Fruit fly (Drosophila melanogaster) whole organism, embryonic: ENCODE results near the gene Syx16.

Experiments
- ATbp ChIP-seq: fragments of 200-800 bp; sonication (Bioruptor generic); optimal IDR thresholded peaks from 2 replicates; lab custom pipeline; 2017; ENCODE audit warnings: missing biosample characterization, mild to moderate bottlenecking, missing genetic modification characterization, missing genetic modification reagents
- CG11456 ChIP-seq: fragments of 200-800 bp; sonication (Bioruptor generic); IDR thresholded peaks from 3 replicates; pipeline ENCODE4 v1.3.6; 2022; ENCODE audit warnings: missing biosample characterization, missing genetic modification characterization
- CG11695 ChIP-seq: fragments of 200-800 bp; sonication (Bioruptor generic); IDR thresholded peaks from 3 replicates; pipeline ENCODE4 v1.3.6; 2022; ENCODE audit warnings: missing biosample characterization, missing genetic modification characterization
- CG1233 ChIP-seq: fragments of 200-800 bp; sonication (Bioruptor generic); optimal IDR thresholded peaks from 4 replicates; lab custom pipeline; 2018; ENCODE audit warnings: missing biosample characterization, mild to moderate bottlenecking, missing genetic modification characterization
- CG12391 ChIP-seq: fragments of 200-800 bp; sonication (Bioruptor generic); optimal IDR thresholded peaks from 3 replicates; lab custom pipeline; 2018; ENCODE audit warnings: missing biosample characterization, mild to moderate bottlenecking, missing genetic modification characterization, moderate library complexity
- CG14860 ChIP-seq: fragments of 200-800 bp; sonication (Bioruptor generic); IDR thresholded peaks from 3 replicates; pipeline ENCODE4 v1.3.6; 2022; ENCODE audit warnings: missing biosample characterization, missing genetic modification characterization; ENCODE audit not compliant: partially characterized antibody
- CG14965 ChIP-seq: fragments of 200-800 bp; sonication (Bioruptor generic); optimal IDR thresholded peaks from 2 replicates; lab custom pipeline; 2016; ENCODE audit warnings: missing biosample characterization, missing genetic modification characterization, borderline replicate concordance
- CG17359 ChIP-seq: fragments of 200-800 bp; sonication (Bioruptor generic); optimal IDR thresholded peaks from 3 replicates; lab custom pipeline; 2018; ENCODE audit warnings: missing biosample characterization, mild to moderate bottlenecking, missing genetic modification characterization, moderate library complexity
- CG17385 ChIP-seq: fragments of 200-800 bp; sonication (Bioruptor generic); optimal IDR thresholded peaks from 3 replicates; lab custom pipeline; 2018; ENCODE audit warnings: missing biosample characterization, mild to moderate bottlenecking, missing genetic modification characterization
- CG2199 ChIP-seq: fragments of 200-800 bp; sonication (Bioruptor generic); IDR thresholded peaks from 3 replicates; pipeline ENCODE4 v1.3.6; 2022; ENCODE audit warnings: missing biosample characterization, missing genetic modification characterization
- CG2875 ChIP-seq: fragments of 200-800 bp; sonication (Bioruptor generic); optimal IDR thresholded peaks from 2 replicates; lab custom pipeline; 2017; ENCODE audit warnings: missing biosample characterization, mild to moderate bottlenecking, missing genetic modification characterization, missing genetic modification reagents
- CG4360 ChIP-seq: fragments of 200-800 bp; sonication (Bioruptor generic); IDR thresholded peaks from 2 replicates; pipeline ENCODE4 v1.3.6; 2022; ENCODE audit warnings: missing biosample characterization, missing genetic modification characterization
- CG43689 ChIP-seq: fragments of 200-800 bp; sonication (Bioruptor generic); IDR thresholded peaks from 2 replicates; pipeline ENCODE4 v1.3.6; 2022; ENCODE audit warnings: missing biosample characterization, missing genetic modification characterization
- CG4617 ChIP-seq: fragments of 200-800 bp; sonication (Bioruptor generic); optimal IDR thresholded peaks from 3 replicates; lab custom pipeline; 2016; ENCODE audit warnings: missing biosample characterization, missing genetic modification characterization, borderline replicate concordance
- CG8089 ChIP-seq: fragments of 200-800 bp; sonication (Bioruptor generic); optimal IDR thresholded peaks from 3 replicates; lab custom pipeline; 2016; ENCODE audit warnings: missing biosample characterization, missing genetic modification characterization
- CG8924 ChIP-seq: fragments of 200-800 bp; optimal IDR thresholded peaks from 3 replicates; lab custom pipeline; 2019; ENCODE audit warnings: missing biosample characterization, mild to moderate bottlenecking, missing genetic modification characterization, moderate library complexity
- CG9797 ChIP-seq: fragments of 200-800 bp; sonication (Bioruptor generic); optimal IDR thresholded peaks from 3 replicates; lab custom pipeline; 2018; ENCODE audit warnings: missing biosample characterization, mild to moderate bottlenecking, missing genetic modification characterization
- Dek ChIP-seq: fragments of 200-800 bp; sonication (Bioruptor generic); optimal IDR thresholded peaks from 3 replicates; lab custom pipeline; 2019; ENCODE audit warnings: missing biosample characterization, mild to moderate bottlenecking, missing genetic modification characterization, moderate library complexity
- Doc2 ChIP-seq: fragments of 200-800 bp; sonication (Bioruptor generic); IDR thresholded peaks from 2 replicates; pipeline ENCODE4 v1.3.6; 2022; ENCODE audit warnings: missing biosample characterization, missing genetic modification characterization
- Drgx ChIP-seq: fragments of 200-800 bp; sonication (Bioruptor generic); IDR thresholded peaks from 2 replicates; pipeline ENCODE4 v1.3.6; 2022; ENCODE audit warnings: missing biosample characterization, missing genetic modification characterization
- Fer3 ChIP-seq: fragments of 200-800 bp; sonication (Bioruptor generic); optimal IDR thresholded peaks from 2 replicates; lab custom pipeline; 2018; ENCODE audit warnings: missing biosample characterization, mild to moderate bottlenecking, missing genetic modification characterization, moderate library complexity
- GATAe ChIP-seq: fragments of 200-800 bp; sonication (Bioruptor generic); conservative IDR thresholded peaks from 2 replicates; pipeline ENCODE4 v1.3.6; 2022; ENCODE audit warnings: missing biosample characterization, missing genetic modification characterization
- HLH54F ChIP-seq: fragments of 200-800 bp; sonication (Bioruptor generic); optimal IDR thresholded peaks from 3 replicates; lab custom pipeline; 2016; ENCODE audit warnings: missing biosample characterization, missing genetic modification characterization
- MESR4 ChIP-seq: fragments of 200-800 bp; sonication (Bioruptor generic); optimal IDR thresholded peaks from 2 replicates; lab custom pipeline; 2018; ENCODE audit warnings: missing biosample characterization, mild to moderate bottlenecking, missing genetic modification characterization, moderate library complexity
- Mrtf ChIP-seq: fragments of 200-800 bp; sonication (Bioruptor generic); IDR thresholded peaks from 3 replicates; pipeline ENCODE4 v1.3.6; 2022; ENCODE audit warnings: missing biosample characterization, missing genetic modification characterization
- NfI ChIP-seq: fragments of 200-800 bp; sonication (Bioruptor generic); optimal IDR thresholded peaks from 3 replicates; lab custom pipeline; 2018; ENCODE audit warnings: missing biosample characterization, mild to moderate bottlenecking, missing genetic modification characterization, moderate library complexity
- Oli ChIP-seq: fragments of 200-800 bp; sonication (Bioruptor generic); optimal IDR thresholded peaks from 2 replicates; lab custom pipeline; 2018; ENCODE audit warnings: missing biosample characterization, mild to moderate bottlenecking, missing genetic modification characterization, moderate library complexity
- Side ChIP-seq: fragments of 200-800 bp; sonication (Bioruptor generic); optimal IDR thresholded peaks from 2 replicates; lab custom pipeline; 2016; ENCODE audit warnings: missing biosample characterization, missing genetic modification characterization
- Tbp ChIP-seq: fragments of >200 bp; optimal IDR thresholded peaks from 2 replicates; lab custom pipeline; 2018; ENCODE audit warnings: missing biosample characterization, missing genetic modification characterization
- Trl ChIP-seq, 3 experiments: fragments of >200 bp in 2 of 3; fragments of 200-800 bp in 1 of 3; sonication (Bioruptor generic) in 1 of 3; optimal IDR thresholded peaks; 2 replicates in 1 of 3; 3 replicates in 2 of 3; lab custom pipeline; 2016 to 2017; ENCODE audit warnings: missing biosample characterization in 1 of 3, missing genetic modification characterization in 1 of 3
- cato ChIP-seq: fragments of 200-800 bp; sonication (Bioruptor generic); optimal IDR thresholded peaks from 2 replicates; lab custom pipeline; 2016; ENCODE audit warnings: missing biosample characterization, missing genetic modification characterization, borderline replicate concordance
- ci ChIP-seq: fragments of 200-800 bp; sonication (Bioruptor generic); IDR thresholded peaks from 3 replicates; pipeline ENCODE4 v1.3.6; 2022; ENCODE audit warnings: missing biosample characterization, missing genetic modification characterization
- crc ChIP-seq: fragments of 200-800 bp; sonication (Bioruptor generic); optimal IDR thresholded peaks from 2 replicates; lab custom pipeline; 2016; ENCODE audit warnings: missing biosample characterization, missing genetic modification characterization
- croc ChIP-seq: fragments of 200-800 bp; sonication (Bioruptor generic); conservative IDR thresholded peaks from 3 replicates; pipeline ENCODE4 v1.3.6; 2022; ENCODE audit warnings: missing biosample characterization, missing genetic modification characterization
- cwo ChIP-seq: fragments of 200-800 bp; sonication (Bioruptor generic); optimal IDR thresholded peaks from 3 replicates; lab custom pipeline; 2017; ENCODE audit warnings: missing biosample characterization, missing genetic modification characterization, mild to moderate bottlenecking, moderate library complexity, missing genetic modification reagents
- dpn ChIP-seq, 2 experiments: fragments of 200-800 bp; sonication (Bioruptor generic); optimal IDR thresholded peaks; 3 replicates each; lab custom pipeline; 2016; ENCODE audit warnings: missing biosample characterization in 2 of 2, missing genetic modification characterization in 2 of 2
- emc ChIP-seq: fragments of 200-800 bp; sonication (Bioruptor generic); optimal IDR thresholded peaks from 2 replicates; lab custom pipeline; 2016; ENCODE audit warnings: missing biosample characterization, missing genetic modification characterization
- fd3F ChIP-seq: fragments of 200-800 bp; sonication (Bioruptor generic); optimal IDR thresholded peaks from 2 replicates; lab custom pipeline; 2018; ENCODE audit warnings: missing biosample characterization, mild to moderate bottlenecking, missing genetic modification characterization, moderate library complexity
- gro ChIP-seq: fragments of 200-800 bp; sonication (Bioruptor generic); optimal IDR thresholded peaks from 2 replicates; lab custom pipeline; 2016; ENCODE audit warnings: missing biosample characterization, missing genetic modification characterization
- hth ChIP-seq: fragments of >200 bp; optimal IDR thresholded peaks from 2 replicates; lab custom pipeline; 2017; ENCODE audit warnings: inconsistent platforms
- ind ChIP-seq: fragments of 200-800 bp; sonication (Bioruptor generic); optimal IDR thresholded peaks from 3 replicates; lab custom pipeline; 2016; ENCODE audit warnings: missing biosample characterization, missing genetic modification characterization
- lab ChIP-seq: fragments of 200-800 bp; sonication (Bioruptor generic); optimal IDR thresholded peaks from 3 replicates; lab custom pipeline; 2017; ENCODE audit warnings: missing biosample characterization, missing genetic modification characterization, mild to moderate bottlenecking, moderate library complexity, missing genetic modification reagents
- mld ChIP-seq: fragments of 200-800 bp; sonication (Bioruptor generic); IDR thresholded peaks from 3 replicates; pipeline ENCODE4 v1.3.6; 2022; ENCODE audit warnings: missing biosample characterization, missing genetic modification characterization; ENCODE audit not compliant: partially characterized antibody
- oc ChIP-seq: fragments of 200-800 bp; sonication (Bioruptor generic); optimal IDR thresholded peaks from 2 replicates; lab custom pipeline; 2018; ENCODE audit warnings: missing biosample characterization, mild to moderate bottlenecking, missing genetic modification characterization, moderate library complexity
- odd ChIP-seq: fragments of 200-800 bp; sonication (Bioruptor generic); optimal IDR thresholded peaks from 2 replicates; lab custom pipeline; 2017; ENCODE audit warnings: missing biosample characterization, mild to moderate bottlenecking, missing genetic modification characterization
- otp ChIP-seq: fragments of 200-800 bp; sonication (Bioruptor generic); IDR thresholded peaks from 3 replicates; pipeline ENCODE4, ENCODE4 v1.3.6; 2022; ENCODE audit warnings: missing biosample characterization, missing genetic modification characterization
- pum ChIP-seq: fragments of 200-800 bp; sonication (Bioruptor generic); optimal IDR thresholded peaks from 2 replicates; lab custom pipeline; 2016; ENCODE audit warnings: missing biosample characterization, missing genetic modification characterization
- sqz ChIP-seq: fragments of 200-800 bp; sonication (Bioruptor generic); optimal IDR thresholded peaks from 3 replicates; lab custom pipeline; 2018; ENCODE audit warnings: missing biosample characterization, mild to moderate bottlenecking, missing genetic modification characterization
- ssp ChIP-seq: fragments of 200-800 bp; sonication (Bioruptor generic); IDR thresholded peaks from 2 replicates; pipeline ENCODE4 v1.3.6; 2022; ENCODE audit warnings: missing biosample characterization, missing genetic modification characterization
- wek ChIP-seq: fragments of 200-800 bp; sonication (Bioruptor generic); optimal IDR thresholded peaks from 3 replicates; lab custom pipeline; 2018; ENCODE audit warnings: missing biosample characterization, mild to moderate bottlenecking, missing genetic modification characterization, moderate library complexity
- zfh2 ChIP-seq: fragments of 200-800 bp; sonication (Bioruptor generic); optimal IDR thresholded peaks from 2 replicates; lab custom pipeline; 2016; ENCODE audit warnings: missing biosample characterization, missing genetic modification characterization

The Syx16 gene

dm6 chrX:20434534-20434933 is 41.0 kb upstream of the Syx16 start (continued):
- TF ChIP-seq CG1233 (GFP tag; lab: Kevin White, UChicago): no peak
- no peak for TF ChIP-seq CG8089 (GFP tag; lab: Kevin White, UChicago)
- TF ChIP-seq pum (GFP tag; lab: Kevin White, UChicago): peak; percentile 11
- TF ChIP-seq emc (GFP tag; lab: Kevin White, UChicago): no peak
- TF ChIP-seq CG11695 (GFP tag; lab: Robert Waterston, UW): no peak
- TF ChIP-seq dpn (GFP tag; optimal IDR thresholded peaks at IDR 0.05; lab: Kevin White, UChicago): peak; percentile 8 to 26
- 0 out of 3 replicates have a peak, but pooled peaks have one; percentile 15 for TF ChIP-seq ci (GFP tag; lab: Robert Waterston, UW)
- TF ChIP-seq CG14860 (GFP tag; lab: Robert Waterston, UW): no peak
- TF ChIP-seq CG43689 (GFP tag; lab: Robert Waterston, UW): no peak
- TF ChIP-seq mld (GFP tag; lab: Robert Waterston, UW): no peak
- no peak for TF ChIP-seq sqz (GFP tag; lab: Kevin White, UChicago)
- TF ChIP-seq otp (GFP tag; lab: Robert Waterston, UW): no peak
- TF ChIP-seq wek: no peak
- peak; percentile 19 for TF ChIP-seq Oli
- no peak for TF ChIP-seq Mrtf
- no peak for TF ChIP-seq Side (GFP tag; lab: Kevin White, UChicago)
- TF ChIP-seq CG2199 (GFP tag; lab: Robert Waterston, UW): no peak
- peak; percentile 69 for TF ChIP-seq lab (GFP tag; lab: Kevin White, UChicago)
- TF ChIP-seq Fer3 (tag; lab: Kevin White, UChicago): peak; percentile 22
- TF ChIP-seq croc (GFP tag; lab: Robert Waterston, UW): no peak
- TF ChIP-seq odd: no peak
- no peak for TF ChIP-seq GATAe (GFP tag; lab: Robert Waterston, UW)
- TF ChIP-seq CG4360: no peak
- TF ChIP-seq CG17385 (GFP tag; lab: Kevin White, UChicago): peak; percentile 37
- no peak for TF ChIP-seq CG9797
- no peak for TF ChIP-seq Drgx
- TF ChIP-seq CG14965: no peak
- TF ChIP-seq fd3F (GFP tag; lab: Kevin White, UChicago): no peak
- no peak for TF ChIP-seq crc (GFP tag; lab: Kevin White, UChicago)
- TF ChIP-seq CG11456: no peak
- TF ChIP-seq ind (GFP tag; lab: Kevin White, UChicago): peak; percentile 15
- no peak for TF ChIP-seq MESR4
- TF ChIP-seq Tbp (GFP tag; lab: Kevin White, UChicago): no peak
- TF ChIP-seq cato: no peak
- TF ChIP-seq HLH54F (GFP tag; lab: Kevin White, UChicago): peak; percentile 26
- TF ChIP-seq oc (tag; lab: Kevin White, UChicago): no peak
- no peak for TF ChIP-seq Trl (optimal IDR thresholded peaks at IDR 0.05; lab: Kevin White, UChicago)
- no peak for TF ChIP-seq Trl (GFP tag; optimal IDR thresholded peaks at IDR 0.05; lab: Kevin White, UChicago)
- no peak for TF ChIP-seq ssp (GFP tag; lab: Robert Waterston, UW)
- peak; percentile 39 for TF ChIP-seq cwo (GFP tag; lab: Kevin White, UChicago)
- TF ChIP-seq zfh2 (GFP tag; lab: Kevin White, UChicago): peak; percentile 22
- TF ChIP-seq CG2875 (GFP tag; lab: Kevin White, UChicago): no peak
- no peak for TF ChIP-seq hth
- peak; percentile 56 for TF ChIP-seq NfI (GFP tag; lab: Kevin White, UChicago)
- peak; percentile 5 for TF ChIP-seq gro (GFP tag; lab: Kevin White, UChicago)
- peak; percentile 13 for TF ChIP-seq CG17359 (tag; lab: Kevin White, UChicago)
- TF ChIP-seq CG4617 (GFP tag; lab: Kevin White, UChicago): no peak
- peak; percentile 45 for TF ChIP-seq Dek
- TF ChIP-seq ATbp (GFP tag; lab: Kevin White, UChicago): no peak
- peak; percentile 15 for TF ChIP-seq CG12391
- TF ChIP-seq Doc2: no peak
- TF ChIP-seq CG8924 (tag; lab: Kevin White, UChicago): peak; percentile 13
